Worm (Caenorhabditis elegans): ENCODE measurements around the gene coq-3.

ce11 chrIV:14793900-14794624 is 2.1 kb downstream of the coq-3 start:
- peak; percentile 38 for TF ChIP-seq nhr-90 (tag; optimal IDR thresholded peaks at IDR 0.05)
- TF ChIP-seq F49E8.2 (tag; optimal IDR thresholded peaks at IDR 0.05; ENCODE audit: insufficient read depth): no peak
- TF ChIP-seq repo-1 (tag; optimal IDR thresholded peaks at IDR 0.05): no peak
- peak; percentile 34 for TF ChIP-seq ama-1 (optimal IDR thresholded peaks at IDR 0.05)
- no peak for TF ChIP-seq ama-1 (GFP tag; optimal IDR thresholded peaks at IDR 0.05)
- TF ChIP-seq F57C9.4 (tag; optimal IDR thresholded peaks at IDR 0.05): no peak
- TF ChIP-seq hmg-20 (GFP tag; IDR thresholded peaks at IDR 0.05): no peak
- no peak for TF ChIP-seq unc-62 (GFP tag; optimal IDR thresholded peaks at IDR 0.05)
- no peak for TF ChIP-seq madf-6 (GFP tag; IDR thresholded peaks at IDR 0.05)
- TF ChIP-seq Y53F4B.3 (GFP tag; IDR thresholded peaks at IDR 0.05): no peak
- 0 out of 2 replicates have a peak, but pooled peaks have one; percentile 26 for TF ChIP-seq B0336.3 (GFP tag; IDR thresholded peaks at IDR 0.05)
